ENCODE assay signal across 5 fruit fly cellular contexts in the genomic region with DNA sequence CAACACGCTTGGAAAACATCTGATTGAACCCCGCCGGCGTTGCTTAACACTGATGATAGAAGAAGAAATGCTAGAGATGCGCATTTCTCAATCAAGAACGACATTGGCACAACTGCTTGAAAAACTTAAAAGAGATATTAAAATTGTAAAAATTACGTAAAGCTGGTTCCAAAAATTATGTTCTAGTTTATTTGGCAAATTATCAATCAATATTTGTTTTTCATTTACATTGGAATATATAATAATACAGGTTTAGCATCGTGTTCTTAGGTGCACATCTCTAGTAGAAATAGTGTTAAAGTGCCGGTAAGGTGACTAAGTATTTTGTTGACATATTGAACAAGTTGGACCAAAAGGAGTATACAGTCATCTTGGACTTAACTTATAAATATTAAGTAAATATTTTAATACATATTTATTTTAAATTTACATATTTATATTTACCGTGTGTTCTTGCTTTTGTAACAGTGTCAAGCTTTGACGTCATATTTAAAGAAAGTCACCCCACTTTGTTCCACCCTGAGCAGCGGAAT.
TF ChIP-seq lines count a peak whose summit lies in the region.

A gene (minus strand): TSS at position 25 of the 533 bp plus-strand sequence.
A gene (plus strand): TSS at position 282 of the 533 bp plus-strand sequence.

TF ChIP-seq in whole organism, adult, 20 proteins besides CTCF, POLR2A, EP300 and RAD21 (continued from another document):
- TF ChIP-seq toe (GFP tag; optimal IDR thresholded peaks at IDR 0.05; lab: Kevin White, UChicago), result peak; percentile 98
- peak; percentile 26 for TF ChIP-seq cic (GFP tag; optimal IDR thresholded peaks at IDR 0.05; lab: Kevin White, UChicago)
- TF ChIP-seq CG14711 (tag; optimal IDR thresholded peaks at IDR 0.05; lab: Kevin White, UChicago), result peak; percentile 91
- peak; percentile 85 for TF ChIP-seq tj (GFP tag; optimal IDR thresholded peaks at IDR 0.05; lab: Kevin White, UChicago)

TF ChIP-seq in whole organism, embryonic, 481 proteins besides CTCF, POLR2A, EP300 and RAD21 (continued from another document and continues in another):
- TF ChIP-seq shn (GFP tag; optimal IDR thresholded peaks at IDR 0.05; lab: Kevin White, UChicago), result peak; percentile 94
- TF ChIP-seq CG18476 (GFP tag; optimal IDR thresholded peaks at IDR 0.05; lab: Kevin White, UChicago), result peak; percentile 94
- peak; percentile 88 for TF ChIP-seq her (GFP tag; optimal IDR thresholded peaks at IDR 0.05; lab: Kevin White, UChicago)
- TF ChIP-seq D (optimal IDR thresholded peaks at IDR 0.05; lab: Kevin White, UChicago), result no peak
- peak; percentile 90 for TF ChIP-seq D (GFP tag; optimal IDR thresholded peaks at IDR 0.05; lab: Kevin White, UChicago)
- TF ChIP-seq onecut (GFP tag; IDR thresholded peaks at IDR 0.05; lab: Robert Waterston, UW), result peak; percentile 79
- peak; percentile 95 for TF ChIP-seq CG4617 (GFP tag; optimal IDR thresholded peaks at IDR 0.05; lab: Kevin White, UChicago; ENCODE audit: borderline replicate concordance)
- TF ChIP-seq caup (GFP tag; optimal IDR thresholded peaks at IDR 0.05; lab: Kevin White, UChicago; ENCODE audit: severe bottlenecking), result peak; percentile 94
- no peak for TF ChIP-seq pan (optimal IDR thresholded peaks at IDR 0.05; lab: Kevin White, UChicago)
- peak in 1 of 2 experiments; percentile 93 for TF ChIP-seq pan (GFP tag; optimal IDR thresholded peaks at IDR 0.05 in 1 of 2, IDR thresholded peaks at IDR 0.05 in 1 of 2)
- peak; percentile 91 for TF ChIP-seq CG10366 (GFP tag; IDR thresholded peaks at IDR 0.05; lab: Robert Waterston, UW)
- peak; percentile 90 for TF ChIP-seq disco-r (GFP tag; optimal IDR thresholded peaks at IDR 0.05; lab: Kevin White, UChicago)
- peak; percentile 89 for TF ChIP-seq NFAT (GFP tag; IDR thresholded peaks at IDR 0.05; lab: Robert Waterston, UW)
- peak; percentile 74 for TF ChIP-seq Taf1 (GFP tag; IDR thresholded peaks at IDR 0.05; lab: Robert Waterston, UW)
- peak; percentile 69 for TF ChIP-seq ATbp (GFP tag; optimal IDR thresholded peaks at IDR 0.05; lab: Kevin White, UChicago)
- peak; percentile 91 for TF ChIP-seq emc (GFP tag; optimal IDR thresholded peaks at IDR 0.05; lab: Kevin White, UChicago)
- TF ChIP-seq D19A (tag; optimal IDR thresholded peaks at IDR 0.05; lab: Kevin White, UChicago), result peak; percentile 87
- peak; percentile 96 for TF ChIP-seq CG13775 (GFP tag; optimal IDR thresholded peaks at IDR 0.05; lab: Kevin White, UChicago)
- TF ChIP-seq CG9797 (GFP tag; optimal IDR thresholded peaks at IDR 0.05; lab: Kevin White, UChicago), result peak; percentile 53
- TF ChIP-seq corto (GFP tag; optimal IDR thresholded peaks at IDR 0.05; lab: Kevin White, UChicago), result peak; percentile 85
- TF ChIP-seq ro (GFP tag; IDR thresholded peaks at IDR 0.05; lab: Robert Waterston, UW), result peak; percentile 84; the same call in 1 of the 2 replicates
- TF ChIP-seq tio (GFP tag; optimal IDR thresholded peaks at IDR 0.05; lab: Kevin White, UChicago), result peak; percentile 93
- peak; percentile 87 for TF ChIP-seq E2f1 (GFP tag; IDR thresholded peaks at IDR 0.05; lab: Robert Waterston, UW)
- TF ChIP-seq HLHmδ (GFP tag; optimal IDR thresholded peaks at IDR 0.05; lab: Kevin White, UChicago), result no peak
- peak; percentile 90 for TF ChIP-seq Neu2 (GFP tag; optimal IDR thresholded peaks at IDR 0.05; lab: Kevin White, UChicago; ENCODE audit: borderline replicate concordance)
- peak; percentile 97 for TF ChIP-seq ind (GFP tag; optimal IDR thresholded peaks at IDR 0.05; lab: Kevin White, UChicago)
- TF ChIP-seq MBD-R2 (GFP tag; IDR thresholded peaks at IDR 0.05; lab: Robert Waterston, UW), result peak; percentile 94
- TF ChIP-seq gfzf (GFP tag; optimal IDR thresholded peaks at IDR 0.05; lab: Kevin White, UChicago), result peak; percentile 34
- TF ChIP-seq CG10979 (tag; optimal IDR thresholded peaks at IDR 0.05; lab: Kevin White, UChicago), result peak; percentile 92

TF ChIP-seq in whole organism, prepupa, 60 proteins besides CTCF, POLR2A, EP300 and RAD21 (continued from another document and continues in another):
- peak; percentile 86 for TF ChIP-seq CG6808 (GFP tag; optimal IDR thresholded peaks at IDR 0.05; lab: Kevin White, UChicago)
- peak; percentile 86 for TF ChIP-seq Eip93F (GFP tag; optimal IDR thresholded peaks at IDR 0.05; lab: Kevin White, UChicago)
- peak; percentile 93 for TF ChIP-seq CG4318 (GFP tag; optimal IDR thresholded peaks at IDR 0.05; lab: Kevin White, UChicago)
- peak; percentile 98 for TF ChIP-seq cyc (GFP tag; optimal IDR thresholded peaks at IDR 0.05; lab: Kevin White, UChicago)
- TF ChIP-seq Ets21C (GFP tag; optimal IDR thresholded peaks at IDR 0.05; lab: Kevin White, UChicago), result peak; percentile 97
- peak; percentile 69 for TF ChIP-seq fd85E (GFP tag; optimal IDR thresholded peaks at IDR 0.05; lab: Kevin White, UChicago)
- peak; percentile 93 for TF ChIP-seq CG6792 (GFP tag; optimal IDR thresholded peaks at IDR 0.05; lab: Kevin White, UChicago)
- peak; percentile 93 for TF ChIP-seq CG7368 (GFP tag; optimal IDR thresholded peaks at IDR 0.05; lab: Kevin White, UChicago)
- TF ChIP-seq Met (GFP tag; optimal IDR thresholded peaks at IDR 0.05; lab: Kevin White, UChicago), result peak; percentile 96
- peak; percentile 95 for TF ChIP-seq Smox (GFP tag; optimal IDR thresholded peaks at IDR 0.05; lab: Kevin White, UChicago)
- peak; percentile 98 for TF ChIP-seq pdm3 (GFP tag; optimal IDR thresholded peaks at IDR 0.05; lab: Kevin White, UChicago)
- TF ChIP-seq fkh (GFP tag; optimal IDR thresholded peaks at IDR 0.05; lab: Kevin White, UChicago), result peak; percentile 96
- TF ChIP-seq Hr4 (GFP tag; optimal IDR thresholded peaks at IDR 0.05; lab: Kevin White, UChicago), result peak; percentile 96
- TF ChIP-seq eg (GFP tag; IDR thresholded peaks at IDR 0.05; lab: Robert Waterston, UW), result peak; percentile 89
- TF ChIP-seq Blimp-1 (GFP tag; optimal IDR thresholded peaks at IDR 0.05; lab: Kevin White, UChicago), result peak; percentile 85
- TF ChIP-seq CG11762 (GFP tag; optimal IDR thresholded peaks at IDR 0.05; lab: Kevin White, UChicago; ENCODE audit: insufficient read depth), result peak; percentile 92
- peak; percentile 94 for TF ChIP-seq CG10669 (GFP tag; optimal IDR thresholded peaks at IDR 0.05; lab: Kevin White, UChicago)
- peak; percentile 95 for TF ChIP-seq achi (GFP tag; optimal IDR thresholded peaks at IDR 0.05; lab: Kevin White, UChicago)
- peak; percentile 91 for TF ChIP-seq CG6163 (GFP tag; IDR thresholded peaks at IDR 0.05; lab: Robert Waterston, UW)
- peak; percentile 92 for TF ChIP-seq Ets96B (tag; optimal IDR thresholded peaks at IDR 0.05; lab: Kevin White, UChicago)
- peak; percentile 83 for TF ChIP-seq spab (GFP tag; optimal IDR thresholded peaks at IDR 0.05; lab: Kevin White, UChicago)
- peak; percentile 98 for TF ChIP-seq Hr39 (GFP tag; optimal IDR thresholded peaks at IDR 0.05; lab: Kevin White, UChicago)
- TF ChIP-seq Gug (GFP tag; IDR thresholded peaks at IDR 0.05; lab: Robert Waterston, UW), result peak; percentile 87
- peak; percentile 94 for TF ChIP-seq Eip75B (GFP tag; optimal IDR thresholded peaks at IDR 0.05; lab: Kevin White, UChicago)
- peak; percentile 98 for TF ChIP-seq CG10631 (GFP tag; optimal IDR thresholded peaks at IDR 0.05; lab: Kevin White, UChicago)
- TF ChIP-seq CG8632 (GFP tag; optimal IDR thresholded peaks at IDR 0.05; lab: Kevin White, UChicago), result peak; percentile 93
- TF ChIP-seq Eip78C (GFP tag; lab: Kevin White, UChicago), result peak; percentile 97
- TF ChIP-seq CG32006 (GFP tag; optimal IDR thresholded peaks at IDR 0.05; lab: Kevin White, UChicago), result peak; percentile 95
- TF ChIP-seq CG16779 (tag; optimal IDR thresholded peaks at IDR 0.05; lab: Kevin White, UChicago), result peak; percentile 77
- TF ChIP-seq ss (GFP tag; optimal IDR thresholded peaks at IDR 0.05; lab: Kevin White, UChicago), result peak; percentile 69 to 89
- TF ChIP-seq CG6854 (GFP tag; optimal IDR thresholded peaks at IDR 0.05; lab: Kevin White, UChicago), result peak; percentile 73

TF ChIP-seq in whole organism, pupa, 21 proteins besides CTCF, POLR2A, EP300 and RAD21 (continued from another document):
- TF ChIP-seq EcR (GFP tag; optimal IDR thresholded peaks at IDR 0.05; lab: Kevin White, UChicago) (peak; percentile 2), CG15710 (tag; optimal IDR thresholded peaks at IDR 0.05; lab: Kevin White, UChicago) (peak; percentile 94), Pif1A (GFP tag; optimal IDR thresholded peaks at IDR 0.05; lab: Kevin White, UChicago) (peak; percentile 92)

TF ChIP-seq in whole organism, wandering third instar larva, 38 proteins besides CTCF, POLR2A, EP300 and RAD21 (continued from another document):
- TF ChIP-seq fru (GFP tag; optimal IDR thresholded peaks at IDR 0.05; lab: Kevin White, UChicago) (peak; percentile 95), Rel (GFP tag; optimal IDR thresholded peaks at IDR 0.05; lab: Kevin White, UChicago) (peak; percentile 18), Rel (tag; optimal IDR thresholded peaks at IDR 0.05; lab: Kevin White, UChicago) (peak; percentile 79), h (GFP tag; optimal IDR thresholded peaks at IDR 0.05; lab: Kevin White, UChicago) (peak; percentile 97), Mio (GFP tag; optimal IDR thresholded peaks at IDR 0.05; lab: Kevin White, UChicago) (peak; percentile 76), Abd-B (GFP tag; optimal IDR thresholded peaks at IDR 0.05; lab: Kevin White, UChicago) (no peak), CG32264 (GFP tag; optimal IDR thresholded peaks at IDR 0.05; lab: Kevin White, UChicago) (peak; percentile 92), ey (GFP tag; optimal IDR thresholded peaks at IDR 0.05; lab: Kevin White, UChicago) (peak; percentile 96), sage (GFP tag; optimal IDR thresholded peaks at IDR 0.05; lab: Kevin White, UChicago) (peak; percentile 89), Hnf4 (GFP tag; optimal IDR thresholded peaks at IDR 0.05; lab: Kevin White, UChicago) (peak; percentile 97), Sp1 (GFP tag; optimal IDR thresholded peaks at IDR 0.05; lab: Kevin White, UChicago) (peak; percentile 95), CrebA (GFP tag; optimal IDR thresholded peaks at IDR 0.05; lab: Kevin White, UChicago; ENCODE audit: borderline replicate concordance) (no peak), Vsx2 (GFP tag; optimal IDR thresholded peaks at IDR 0.05; lab: Kevin White, UChicago; ENCODE audit: partially characterized antibody) (no peak), foxo (GFP tag; optimal IDR thresholded peaks at IDR 0.05; lab: Kevin White, UChicago) (peak; percentile 45 to 97), Dfd (GFP tag; optimal IDR thresholded peaks at IDR 0.05; lab: Kevin White, UChicago) (peak; percentile 79), N (GFP tag; optimal IDR thresholded peaks at IDR 0.05; lab: Kevin White, UChicago) (no peak), OdsH (GFP tag; optimal IDR thresholded peaks at IDR 0.05; lab: Kevin White, UChicago) (peak; percentile 95), usp (GFP tag; optimal IDR thresholded peaks at IDR 0.05; lab: Kevin White, UChicago) (no peak), GATAd (GFP tag; optimal IDR thresholded peaks at IDR 0.05; lab: Kevin White, UChicago) (peak; percentile 93)
TF ChIP-seq in whole organism, wandering third instar larva: peak in this region for 28.
